Worm (Caenorhabditis elegans): Measurements from ENCODE around the gene cgt-3.

ce11 chrII:5936009-5936408 is 24.9 kb downstream of the cgt-3 start:
- TF ChIP-seq tab-1 (GFP tag; IDR thresholded peaks at IDR 0.05), result no peak
- no peak for TF ChIP-seq T22C8.4 (GFP tag; IDR thresholded peaks at IDR 0.05)
- no peak for TF ChIP-seq ref-1 (GFP tag; conservative IDR thresholded peaks at IDR 0.05)
